Fruit fly (Drosophila melanogaster) whole organism, embryonic: ENCODE results near the gene dpr3.
A peak's percentile ranks its signal among the peaks of the same experiment; 100 is the strongest.

Experiments used
- Blimp-1 ChIP-seq: fragments of 200-800 bp; sonication (Bioruptor generic); optimal IDR thresholded peaks from 3 replicates; lab custom pipeline; 2018; ENCODE audit warnings: missing biosample characterization, missing genetic modification characterization, mild to moderate bottlenecking, moderate library complexity, missing genetic modification reagents
- BtbVII ChIP-seq: fragments of 200-800 bp; sonication (Bioruptor generic); optimal IDR thresholded peaks from 3 replicates; lab custom pipeline; 2017; ENCODE audit warnings: missing biosample characterization, mild to moderate bottlenecking, missing genetic modification characterization
- CG10979 ChIP-seq: fragments of 200-800 bp; sonication (Bioruptor generic); optimal IDR thresholded peaks from 2 replicates; lab custom pipeline; 2018; ENCODE audit warnings: missing biosample characterization, mild to moderate bottlenecking, missing genetic modification characterization, moderate library complexity
- CG12769 ChIP-seq: fragments of 200-800 bp; sonication (Bioruptor generic); optimal IDR thresholded peaks from 2 replicates; lab custom pipeline; 2019; ENCODE audit warnings: missing biosample characterization, mild to moderate bottlenecking, missing genetic modification characterization, moderate library complexity
- CG13624 ChIP-seq: fragments of 200-800 bp; sonication (Bioruptor generic); optimal IDR thresholded peaks from 2 replicates; lab custom pipeline; 2016; ENCODE audit warnings: missing biosample characterization, missing genetic modification characterization
- CG14710 ChIP-seq: fragments of 200-800 bp; sonication (Bioruptor generic); optimal IDR thresholded peaks from 3 replicates; lab custom pipeline; 2019; ENCODE audit warnings: missing biosample characterization, mild to moderate bottlenecking, missing genetic modification characterization, moderate library complexity
- CG15696 ChIP-seq: fragments of 200-800 bp; sonication (Bioruptor generic); optimal IDR thresholded peaks from 2 replicates; lab custom pipeline; 2019; ENCODE audit warnings: missing biosample characterization, mild to moderate bottlenecking, missing genetic modification characterization, moderate library complexity
- CG18476 ChIP-seq: fragments of 200-800 bp; sonication (Bioruptor generic); optimal IDR thresholded peaks from 2 replicates; lab custom pipeline; 2016; ENCODE audit warnings: missing biosample characterization, mild to moderate bottlenecking, missing genetic modification characterization
- CG2202 ChIP-seq: fragments of 200-800 bp; sonication (Bioruptor generic); optimal IDR thresholded peaks from 2 replicates; lab custom pipeline; 2018; ENCODE audit warnings: missing biosample characterization, mild to moderate bottlenecking, missing genetic modification characterization
- CG32767 ChIP-seq: fragments of 200-800 bp; sonication (Bioruptor generic); IDR thresholded peaks from 2 replicates; pipeline ENCODE4 v1.3.6; 2022; ENCODE audit warnings: missing biosample characterization, missing genetic modification characterization
- CG4282 ChIP-seq: fragments of 200-800 bp; sonication (Bioruptor generic); optimal IDR thresholded peaks from 2 replicates; lab custom pipeline; 2016; ENCODE audit warnings: missing biosample characterization, missing genetic modification characterization
- CG7745 ChIP-seq: fragments of 200-800 bp; sonication (Bioruptor generic); optimal IDR thresholded peaks from 2 replicates; lab custom pipeline; 2018; ENCODE audit warnings: missing biosample characterization, mild to moderate bottlenecking, missing genetic modification characterization, moderate library complexity
- CG9817 ChIP-seq: fragments of 200-800 bp; sonication (Bioruptor generic); optimal IDR thresholded peaks from 2 replicates; lab custom pipeline; 2018; ENCODE audit warnings: missing biosample characterization, mild to moderate bottlenecking, missing genetic modification characterization, moderate library complexity
- CrebB ChIP-seq: fragments of 200-800 bp; sonication (Bioruptor generic); optimal IDR thresholded peaks from 3 replicates; lab custom pipeline; 2018; ENCODE audit warnings: missing biosample characterization, mild to moderate bottlenecking, missing genetic modification characterization
- Dip3 ChIP-seq: fragments of 200-800 bp; sonication (Bioruptor generic); optimal IDR thresholded peaks from 3 replicates; lab custom pipeline; 2016; ENCODE audit warnings: missing biosample characterization, missing genetic modification characterization
- Elba2 ChIP-seq: fragments of 200-800 bp; sonication (Bioruptor generic); optimal IDR thresholded peaks from 3 replicates; lab custom pipeline; 2016; ENCODE audit warnings: missing biosample characterization, missing genetic modification characterization
- Fer2 ChIP-seq: fragments of 200-800 bp; sonication (Bioruptor generic); optimal IDR thresholded peaks from 2 replicates; lab custom pipeline; 2018; ENCODE audit warnings: missing biosample characterization, mild to moderate bottlenecking, missing genetic modification characterization, moderate library complexity
- Hr51 ChIP-seq, 2 experiments: fragments of 200-800 bp; sonication (Bioruptor generic); optimal IDR thresholded peaks; 2 replicates in 1 of 2; 3 replicates in 1 of 2; lab custom pipeline; 2016 to 2018; ENCODE audit warnings: missing biosample characterization in 2 of 2, missing genetic modification characterization in 2 of 2, mild to moderate bottlenecking in 1 of 2, moderate library complexity in 1 of 2
- MESR4 ChIP-seq: fragments of 200-800 bp; sonication (Bioruptor generic); optimal IDR thresholded peaks from 2 replicates; lab custom pipeline; 2018; ENCODE audit warnings: missing biosample characterization, mild to moderate bottlenecking, missing genetic modification characterization, moderate library complexity
- Oaz ChIP-seq: fragments of 200-800 bp; sonication (Bioruptor generic); IDR thresholded peaks from 2 replicates; pipeline ENCODE4 v1.3.6; 2022; ENCODE audit warnings: missing biosample characterization, missing genetic modification characterization
- Poxn ChIP-seq: fragments of 200-800 bp; sonication (Bioruptor generic); IDR thresholded peaks from 2 replicates; pipeline ENCODE4 v1.3.6; 2022; ENCODE audit warnings: missing biosample characterization, missing genetic modification characterization
- Spps ChIP-seq: fragments of 200-800 bp; sonication (Bioruptor generic); optimal IDR thresholded peaks from 2 replicates; lab custom pipeline; 2018; ENCODE audit warnings: missing biosample characterization, mild to moderate bottlenecking, missing genetic modification characterization
- Ssrp ChIP-seq: fragments of 200-800 bp; sonication (Bioruptor generic); optimal IDR thresholded peaks from 2 replicates; lab custom pipeline; 2018; ENCODE audit warnings: missing biosample characterization, mild to moderate bottlenecking, missing genetic modification characterization, moderate library complexity
- ab ChIP-seq: fragments of 200-800 bp; sonication (Bioruptor generic); optimal IDR thresholded peaks from 2 replicates; lab custom pipeline; 2016; ENCODE audit warnings: missing biosample characterization, missing genetic modification characterization
- ac ChIP-seq: fragments of 200-800 bp; sonication (Bioruptor generic); optimal IDR thresholded peaks from 3 replicates; lab custom pipeline; 2017; ENCODE audit warnings: missing biosample characterization, mild to moderate bottlenecking, missing genetic modification characterization
- dati ChIP-seq: fragments of 200-800 bp; sonication (Bioruptor generic); IDR thresholded peaks from 2 replicates; pipeline ENCODE4 v1.3.6; 2022; ENCODE audit warnings: missing biosample characterization, missing genetic modification characterization
- dmrt11E ChIP-seq: fragments of 200-800 bp; sonication (Bioruptor generic); optimal IDR thresholded peaks from 3 replicates; lab custom pipeline; 2018; ENCODE audit warnings: missing biosample characterization, mild to moderate bottlenecking, missing genetic modification characterization, moderate library complexity
- en ChIP-seq: fragments of 200-800 bp; sonication (Bioruptor generic); optimal IDR thresholded peaks from 2 replicates; lab custom pipeline; 2016; ENCODE audit warnings: missing biosample characterization, missing genetic modification characterization
- fd96Cb ChIP-seq: fragments of 200-800 bp; sonication (Bioruptor generic); optimal IDR thresholded peaks from 2 replicates; lab custom pipeline; 2018; ENCODE audit warnings: missing biosample characterization, mild to moderate bottlenecking, missing genetic modification characterization, moderate library complexity
- gfzf ChIP-seq: fragments of 200-800 bp; sonication (Bioruptor generic); optimal IDR thresholded peaks from 2 replicates; lab custom pipeline; 2016; ENCODE audit warnings: missing biosample characterization, mild to moderate bottlenecking, missing genetic modification characterization, moderate library complexity
- gro ChIP-seq: fragments of 200-800 bp; sonication (Bioruptor generic); optimal IDR thresholded peaks from 2 replicates; lab custom pipeline; 2016; ENCODE audit warnings: missing biosample characterization, missing genetic modification characterization
- ind ChIP-seq: fragments of 200-800 bp; sonication (Bioruptor generic); optimal IDR thresholded peaks from 3 replicates; lab custom pipeline; 2016; ENCODE audit warnings: missing biosample characterization, missing genetic modification characterization
- lmd ChIP-seq: fragments of 200-800 bp; sonication (Bioruptor generic); IDR thresholded peaks from 2 replicates; pipeline ENCODE4 v1.3.6; 2022; ENCODE audit warnings: missing biosample characterization, missing genetic modification characterization
- otp ChIP-seq: fragments of 200-800 bp; sonication (Bioruptor generic); IDR thresholded peaks from 3 replicates; pipeline ENCODE4, ENCODE4 v1.3.6; 2022; ENCODE audit warnings: missing biosample characterization, missing genetic modification characterization
- p53 ChIP-seq: fragments of 200-800 bp; sonication (Bioruptor generic); optimal IDR thresholded peaks from 2 replicates; lab custom pipeline; 2016; ENCODE audit warnings: missing biosample characterization, missing genetic modification characterization
- pho ChIP-seq: fragments of 200-800 bp; sonication (Bioruptor generic); optimal IDR thresholded peaks from 2 replicates; lab custom pipeline; 2016; ENCODE audit warnings: missing biosample characterization, missing genetic modification characterization
- repo ChIP-seq: fragments of 200-800 bp; sonication (Bioruptor generic); optimal IDR thresholded peaks from 2 replicates; lab custom pipeline; 2016; ENCODE audit warnings: missing biosample characterization, missing genetic modification characterization
- scrt ChIP-seq: fragments of 200-800 bp; sonication (Bioruptor generic); optimal IDR thresholded peaks from 2 replicates; lab custom pipeline; 2018; ENCODE audit warnings: missing biosample characterization, mild to moderate bottlenecking, missing genetic modification characterization, moderate library complexity
- sens ChIP-seq: fragments of 200-800 bp; sonication (Bioruptor generic); peaks from one replicate; lab custom pipeline; 2016; ENCODE audit warnings: missing biosample characterization, missing genetic modification characterization
- seq ChIP-seq: fragments of 200-800 bp; sonication (Bioruptor generic); IDR thresholded peaks from 2 replicates; pipeline ENCODE4 v1.3.6; 2022; ENCODE audit warnings: missing biosample characterization, missing genetic modification characterization
- sima ChIP-seq: fragments of 200-800 bp; sonication (Bioruptor generic); optimal IDR thresholded peaks from 2 replicates; lab custom pipeline; 2016; ENCODE audit warnings: missing biosample characterization, missing genetic modification characterization
- slou ChIP-seq: fragments of 200-800 bp; sonication (Bioruptor generic); optimal IDR thresholded peaks from 3 replicates; lab custom pipeline; 2016; ENCODE audit warnings: missing biosample characterization, missing genetic modification characterization
- so ChIP-seq: fragments of 200-800 bp; sonication (Bioruptor generic); IDR thresholded peaks from 3 replicates; pipeline ENCODE4 v1.3.6; 2022; ENCODE audit warnings: missing biosample characterization, missing genetic modification characterization
- tio ChIP-seq: fragments of 200-800 bp; sonication (Bioruptor generic); optimal IDR thresholded peaks from 2 replicates; lab custom pipeline; 2017; ENCODE audit warnings: missing biosample characterization, missing genetic modification characterization, inconsistent platforms
- tup ChIP-seq: fragments of 200-800 bp; sonication (Bioruptor generic); optimal IDR thresholded peaks from 2 replicates; lab custom pipeline; 2016; ENCODE audit warnings: missing biosample characterization, mild to moderate bottlenecking, missing genetic modification characterization, moderate library complexity
- twi ChIP-seq: fragments of 200-800 bp; optimal IDR thresholded peaks from 2 replicates; lab custom pipeline; 2019; ENCODE audit warnings: missing biosample characterization, mild to moderate bottlenecking, missing genetic modification characterization, moderate library complexity
- unc-4 ChIP-seq: fragments of 200-800 bp; sonication (Bioruptor generic); IDR thresholded peaks from 2 replicates; pipeline ENCODE4 v1.3.6; 2022; ENCODE audit warnings: missing biosample characterization, missing genetic modification characterization; ENCODE audit not compliant: partially characterized antibody

Gene dpr3

DNA sequence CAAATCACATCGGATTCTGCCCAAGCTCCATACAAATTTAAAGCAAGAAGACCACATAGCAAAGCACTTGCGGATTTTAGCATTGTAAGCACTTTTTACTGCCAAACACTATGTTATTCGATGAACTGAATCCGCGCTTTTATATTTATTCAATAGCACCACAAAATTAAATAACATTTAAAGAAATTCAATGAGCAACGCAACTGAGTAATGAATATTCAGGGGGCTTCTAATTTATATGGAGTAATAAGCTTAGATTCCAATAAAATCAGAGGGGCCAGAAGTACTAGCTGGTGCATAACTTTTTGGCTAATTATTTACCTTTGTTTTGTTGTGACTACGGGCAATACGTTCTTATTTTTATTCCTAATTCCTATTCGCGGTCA is 72.5 kb downstream of the dpr3 start, which contains the start of gene lectin-22C:
Gene lectin-22C (minus strand): TSS at position 101 of the 386 bp plus-strand sequence.
- no peak for TF ChIP-seq MESR4 (GFP tag; lab: Kevin White, UChicago)
- TF ChIP-seq, all 482 proteins: peak for 0

DNA sequence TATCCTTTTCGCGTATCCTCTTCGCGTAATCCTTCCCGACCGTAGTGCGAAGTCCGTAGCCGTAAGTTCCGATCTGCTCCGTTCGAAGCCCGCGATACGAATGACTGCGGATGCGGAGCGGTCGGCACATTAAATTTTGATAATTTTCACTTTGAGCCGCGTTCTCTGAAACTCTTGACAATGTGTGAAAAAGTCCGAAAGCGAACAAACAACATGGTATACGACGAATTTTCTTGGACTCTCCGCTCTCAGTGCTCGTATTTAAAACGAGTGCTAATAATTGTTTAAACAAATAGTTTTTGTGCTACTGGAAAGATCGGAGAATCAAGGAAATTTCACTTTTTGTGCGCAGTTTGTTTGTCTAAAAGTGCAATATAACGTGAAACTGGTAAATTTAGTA is 73.7 kb downstream of the dpr3 start, which contains the start of gene CG42296:
Gene CG42296 (minus strand): TSS at position 101 of the 400 bp plus-strand sequence.
- TF ChIP-seq Blimp-1 (GFP tag; lab: Kevin White, UChicago) (peak; percentile 65), gfzf (GFP tag; lab: Kevin White, UChicago) (no peak), en (GFP tag; lab: Kevin White, UChicago) (no peak)

DNA sequence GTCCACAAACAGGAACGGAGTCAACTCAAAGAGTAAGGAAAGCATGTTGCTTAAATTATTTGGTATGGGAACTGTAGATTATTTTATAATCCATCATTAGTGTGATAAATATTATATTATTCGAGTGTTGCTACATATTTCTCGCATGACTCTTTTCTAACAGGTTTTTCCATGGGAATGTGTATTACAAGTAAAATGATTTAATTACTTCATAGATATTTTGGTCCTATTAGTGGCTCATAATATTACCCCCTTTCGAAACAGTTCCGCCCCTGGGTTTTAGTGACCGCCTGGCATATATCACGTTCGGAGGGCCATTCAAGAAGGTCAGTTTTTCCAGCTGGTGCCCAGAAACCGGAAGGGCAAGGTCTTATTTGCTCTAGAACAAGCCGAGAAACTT is 77.6 kb downstream of the dpr3 start:
- no peak for TF ChIP-seq sima
- TF ChIP-seq CG2202 (tag; lab: Kevin White, UChicago): no peak
- no peak for TF ChIP-seq CG13624 (GFP tag; lab: Kevin White, UChicago)
- TF ChIP-seq pho (GFP tag; lab: Kevin White, UChicago): no peak
- 0 out of 3 replicates have a peak, but pooled peaks have one; percentile 38 for TF ChIP-seq otp (GFP tag; lab: Robert Waterston, UW)
- peak; percentile 34 for TF ChIP-seq CG14710 (tag; lab: Kevin White, UChicago)
- TF ChIP-seq CG7745 (tag; lab: Kevin White, UChicago): no peak
- peak; percentile 29; the same call in 1 of the 2 replicates for TF ChIP-seq lmd (GFP tag; lab: Robert Waterston, UW)
- no peak for TF ChIP-seq BtbVII (GFP tag; lab: Kevin White, UChicago)
- no peak for TF ChIP-seq Oaz
- no peak for TF ChIP-seq unc-4 (GFP tag; lab: Robert Waterston, UW)
- no peak for TF ChIP-seq so (GFP tag; lab: Robert Waterston, UW)
- TF ChIP-seq ab (GFP tag; lab: Kevin White, UChicago): no peak
- peak; percentile 60 for TF ChIP-seq CG10979 (tag; lab: Kevin White, UChicago)
- no peak for TF ChIP-seq slou (GFP tag; lab: Kevin White, UChicago)
- TF ChIP-seq CG9817 (tag; lab: Kevin White, UChicago): peak; percentile 22
- TF ChIP-seq CG15696: peak; percentile 27
- TF ChIP-seq CrebB (tag; lab: Kevin White, UChicago): no peak
- no peak for TF ChIP-seq CG32767 (GFP tag; lab: Robert Waterston, UW)
- no peak for TF ChIP-seq repo
- TF ChIP-seq ac: no peak
- peak; percentile 18 for TF ChIP-seq dmrt11E (tag; lab: Kevin White, UChicago)
- no peak for TF ChIP-seq gro
- TF ChIP-seq fd96Cb: peak; percentile 43
- TF ChIP-seq Dip3: no peak
- TF ChIP-seq scrt: no peak
- TF ChIP-seq twi: peak; percentile 3
- TF ChIP-seq sens: peak; percentile 65
- no peak for TF ChIP-seq tup (GFP tag; lab: Kevin White, UChicago)
- no peak for TF ChIP-seq seq (GFP tag; lab: Robert Waterston, UW)
- no peak for TF ChIP-seq Spps (tag; lab: Kevin White, UChicago)
- TF ChIP-seq p53 (GFP tag; lab: Kevin White, UChicago): no peak
- no peak for TF ChIP-seq Elba2
- no peak for TF ChIP-seq dati (GFP tag; lab: Robert Waterston, UW)
- no peak for TF ChIP-seq Hr51 (GFP tag; optimal IDR thresholded peaks at IDR 0.05; lab: Kevin White, UChicago)
- no peak for TF ChIP-seq CG12769 (tag; lab: Kevin White, UChicago)
- TF ChIP-seq CG4282 (GFP tag; lab: Kevin White, UChicago): no peak
- TF ChIP-seq Blimp-1 (GFP tag; lab: Kevin White, UChicago): peak; percentile 63
- peak; percentile 29 for TF ChIP-seq tio (GFP tag; lab: Kevin White, UChicago)
- peak; percentile 9 for TF ChIP-seq ind (GFP tag; lab: Kevin White, UChicago)
- peak; percentile 20 for TF ChIP-seq Ssrp (tag; lab: Kevin White, UChicago)
- TF ChIP-seq CG18476 (GFP tag; lab: Kevin White, UChicago): no peak
- TF ChIP-seq Fer2 (tag; lab: Kevin White, UChicago): no peak
- TF ChIP-seq Poxn: no peak
